Worm (Caenorhabditis elegans) whole organism, midembryonic: ENCODE results near the gene T11B7.2.

Experiments used
- T22C8.4 ChIP-seq: fragments of 200-800 bp; sonication (Bioruptor generic); IDR thresholded peaks from 2 replicates; pipeline ENCODE4 v1.3.6; 2022; ENCODE audit warnings: missing genetic modification characterization, missing compliant biosample characterization
- flt-1 ChIP-seq: fragments of 200-800 bp; sonication (Bioruptor generic); IDR thresholded peaks from 2 replicates; pipeline ENCODE4 v1.3.6; 2022; ENCODE audit warnings: missing genetic modification characterization, missing compliant biosample characterization

- no peak for TF ChIP-seq flt-1 (GFP tag; lab: Robert Waterston, UW)
- TF ChIP-seq T22C8.4 (GFP tag; lab: Robert Waterston, UW), result no peak
These were observed 16.9 kb downstream of the T11B7.2 start, which contains the start of gene T28C6.7 for ce11 chrIV:8827500-8827899.
